Fruit fly (Drosophila melanogaster) whole organism, embryonic: ENCODE measurements around the gene ecd.

Experiments used
- CG10431 ChIP-seq: fragments of 200-800 bp; sonication (Bioruptor generic); optimal IDR thresholded peaks from 3 replicates; lab custom pipeline; 2018; ENCODE audit warnings: missing biosample characterization, mild to moderate bottlenecking, missing genetic modification characterization
- CG11085 ChIP-seq: fragments of 200-800 bp; sonication (Bioruptor generic); IDR thresholded peaks from 2 replicates; pipeline ENCODE4 v1.3.6; 2022; ENCODE audit warnings: missing biosample characterization, missing genetic modification characterization
- CG11093 ChIP-seq: fragments of 200-800 bp; sonication (Bioruptor generic); IDR thresholded peaks from 3 replicates; pipeline ENCODE4 v1.3.6; 2022; ENCODE audit warnings: missing biosample characterization, missing genetic modification characterization
- CG12659 ChIP-seq: fragments of 200-800 bp; sonication (Bioruptor generic); optimal IDR thresholded peaks from 3 replicates; lab custom pipeline; 2017; ENCODE audit warnings: mild to moderate bottlenecking, missing biosample characterization, missing genetic modification reagents, missing genetic modification characterization
- CG12942 ChIP-seq: fragments of 200-800 bp; sonication (Bioruptor generic); optimal IDR thresholded peaks from 3 replicates; lab custom pipeline; 2016; ENCODE audit warnings: missing biosample characterization, missing genetic modification characterization
- CG13424 ChIP-seq: fragments of 200-800 bp; sonication (Bioruptor generic); optimal IDR thresholded peaks from 2 replicates; lab custom pipeline; 2019; ENCODE audit warnings: missing biosample characterization, mild to moderate bottlenecking, missing genetic modification characterization, moderate library complexity
- CG15073 ChIP-seq: fragments of 200-800 bp; sonication (Bioruptor generic); optimal IDR thresholded peaks from 2 replicates; lab custom pipeline; 2016; ENCODE audit warnings: missing biosample characterization, missing genetic modification characterization
- CG15269 ChIP-seq: fragments of 200-800 bp; sonication (Bioruptor generic); optimal IDR thresholded peaks from 2 replicates; lab custom pipeline; 2018; ENCODE audit warnings: missing biosample characterization, mild to moderate bottlenecking, missing genetic modification characterization, moderate library complexity
- CG15601 ChIP-seq: fragments of 200-800 bp; sonication (Bioruptor generic); optimal IDR thresholded peaks from 3 replicates; lab custom pipeline; 2019; ENCODE audit warnings: missing biosample characterization, mild to moderate bottlenecking, missing genetic modification characterization, moderate library complexity
- CG17359 ChIP-seq: fragments of 200-800 bp; sonication (Bioruptor generic); optimal IDR thresholded peaks from 3 replicates; lab custom pipeline; 2018; ENCODE audit warnings: missing biosample characterization, mild to moderate bottlenecking, missing genetic modification characterization, moderate library complexity
- CG18262 ChIP-seq: fragments of 200-800 bp; optimal IDR thresholded peaks from 3 replicates; lab custom pipeline; 2019; ENCODE audit warnings: missing biosample characterization, mild to moderate bottlenecking, missing genetic modification characterization, moderate library complexity
- CG18619 ChIP-seq: fragments of 200-800 bp; sonication (Bioruptor generic); optimal IDR thresholded peaks from 3 replicates; lab custom pipeline; 2017; ENCODE audit warnings: missing biosample characterization, mild to moderate bottlenecking, missing genetic modification characterization
- CG3995 ChIP-seq: fragments of 200-800 bp; sonication (Bioruptor generic); optimal IDR thresholded peaks from 3 replicates; lab custom pipeline; 2016; ENCODE audit warnings: missing biosample characterization, missing genetic modification characterization
- CG6254 ChIP-seq: fragments of 200-800 bp; sonication (Bioruptor generic); optimal IDR thresholded peaks from 3 replicates; lab custom pipeline; 2017; ENCODE audit warnings: mild to moderate bottlenecking, missing biosample characterization, missing genetic modification reagents, missing genetic modification characterization
- CG6683 ChIP-seq: fragments of 200-800 bp; sonication (Bioruptor generic); optimal IDR thresholded peaks from 2 replicates; lab custom pipeline; 2017; ENCODE audit warnings: missing biosample characterization, mild to moderate bottlenecking, missing genetic modification characterization, missing genetic modification reagents
- CG8765 ChIP-seq: fragments of 200-800 bp; sonication (Bioruptor generic); IDR thresholded peaks from 2 replicates; pipeline ENCODE4 v1.3.6; 2022; ENCODE audit warnings: missing biosample characterization, missing genetic modification characterization
- CHES-1-like ChIP-seq: fragments of 200-800 bp; sonication (Bioruptor generic); optimal IDR thresholded peaks from 2 replicates; lab custom pipeline; 2016; ENCODE audit warnings: missing biosample characterization, missing genetic modification characterization
- Dfd ChIP-seq, 2 experiments: fragments of >200 bp; optimal IDR thresholded peaks; 2 replicates each; lab custom pipeline; 2017; ENCODE audit warnings: missing biosample characterization in 2 of 2, missing genetic modification characterization in 2 of 2
- Drgx ChIP-seq: fragments of 200-800 bp; sonication (Bioruptor generic); IDR thresholded peaks from 2 replicates; pipeline ENCODE4 v1.3.6; 2022; ENCODE audit warnings: missing biosample characterization, missing genetic modification characterization
- Fer2 ChIP-seq: fragments of 200-800 bp; sonication (Bioruptor generic); optimal IDR thresholded peaks from 2 replicates; lab custom pipeline; 2018; ENCODE audit warnings: missing biosample characterization, mild to moderate bottlenecking, missing genetic modification characterization, moderate library complexity
- GATAe ChIP-seq: fragments of 200-800 bp; sonication (Bioruptor generic); conservative IDR thresholded peaks from 2 replicates; pipeline ENCODE4 v1.3.6; 2022; ENCODE audit warnings: missing biosample characterization, missing genetic modification characterization
- Gug ChIP-seq: fragments of 200-800 bp; sonication (Bioruptor generic); IDR thresholded peaks from 4 replicates; pipeline ENCODE4 v1.3.6; 2022; ENCODE audit warnings: missing biosample characterization, missing genetic modification characterization
- HLH4C ChIP-seq: fragments of 200-800 bp; sonication (Bioruptor generic); IDR thresholded peaks from 3 replicates; pipeline ENCODE4 v1.3.6; 2022; ENCODE audit warnings: missing biosample characterization, missing genetic modification characterization; ENCODE audit not compliant: partially characterized antibody
- HmgD ChIP-seq: fragments of 200-800 bp; sonication (Bioruptor generic); optimal IDR thresholded peaks from 3 replicates; lab custom pipeline; 2016; ENCODE audit warnings: missing biosample characterization, missing genetic modification characterization
- Hr39 ChIP-seq: fragments of >200 bp; optimal IDR thresholded peaks from 2 replicates; lab custom pipeline; 2017
- Lhr ChIP-seq: fragments of 200-800 bp; sonication (Bioruptor generic); optimal IDR thresholded peaks from 3 replicates; lab custom pipeline; 2017; ENCODE audit warnings: mild to moderate bottlenecking, missing biosample characterization, missing genetic modification reagents, missing genetic modification characterization
- MBD-R2 ChIP-seq: fragments of 200-800 bp; sonication (Bioruptor generic); IDR thresholded peaks from 2 replicates; pipeline ENCODE4 v1.3.6; 2022; ENCODE audit warnings: missing biosample characterization, missing genetic modification characterization
- Meics ChIP-seq: fragments of 200-800 bp; sonication (Bioruptor generic); optimal IDR thresholded peaks from 2 replicates; lab custom pipeline; 2017; ENCODE audit warnings: missing biosample characterization, mild to moderate bottlenecking, missing genetic modification characterization
- NC2β ChIP-seq: fragments of 200-800 bp; sonication (Bioruptor generic); optimal IDR thresholded peaks from 2 replicates; lab custom pipeline; 2016; ENCODE audit warnings: missing biosample characterization, missing genetic modification characterization
- NK7.1 ChIP-seq: fragments of 200-800 bp; sonication (Bioruptor generic); optimal IDR thresholded peaks from 3 replicates; lab custom pipeline; 2016; ENCODE audit warnings: missing biosample characterization, missing genetic modification characterization
- Optix ChIP-seq: fragments of 200-800 bp; sonication (Bioruptor generic); IDR thresholded peaks from 3 replicates; pipeline ENCODE4 v1.3.6; 2022; ENCODE audit warnings: missing biosample characterization, missing genetic modification characterization
- Sin3A ChIP-seq: fragments of >200 bp; optimal IDR thresholded peaks from 2 replicates; lab custom pipeline; 2018
- amos ChIP-seq: fragments of 200-800 bp; sonication (Bioruptor generic); IDR thresholded peaks from 2 replicates; pipeline ENCODE4 v1.3.6; 2022; ENCODE audit warnings: missing biosample characterization, missing genetic modification characterization; ENCODE audit not compliant: partially characterized antibody
- aop ChIP-seq: fragments of 200-800 bp; sonication (Bioruptor generic); IDR thresholded peaks from 2 replicates; pipeline ENCODE4 v1.3.6; 2022; ENCODE audit warnings: missing biosample characterization, missing genetic modification characterization
- ap ChIP-seq: fragments of 200-800 bp; sonication (Bioruptor generic); IDR thresholded peaks from 2 replicates; pipeline ENCODE4 v1.3.6; 2022; ENCODE audit warnings: missing biosample characterization, missing genetic modification characterization
- cg ChIP-seq: fragments of 200-800 bp; sonication (Bioruptor generic); optimal IDR thresholded peaks from 3 replicates; lab custom pipeline; 2019; ENCODE audit warnings: missing biosample characterization, mild to moderate bottlenecking, missing genetic modification characterization, moderate library complexity
- corto ChIP-seq: fragments of 200-800 bp; sonication (Bioruptor generic); optimal IDR thresholded peaks from 2 replicates; lab custom pipeline; 2016; ENCODE audit warnings: missing biosample characterization, mild to moderate bottlenecking, missing genetic modification characterization, moderate library complexity
- en ChIP-seq: fragments of 200-800 bp; sonication (Bioruptor generic); optimal IDR thresholded peaks from 2 replicates; lab custom pipeline; 2016; ENCODE audit warnings: missing biosample characterization, missing genetic modification characterization
- fd102C ChIP-seq: fragments of 200-800 bp; sonication (Bioruptor generic); optimal IDR thresholded peaks from 2 replicates; lab custom pipeline; 2018; ENCODE audit warnings: missing biosample characterization, mild to moderate bottlenecking, missing genetic modification characterization, moderate library complexity
- h ChIP-seq: fragments of >200 bp; optimal IDR thresholded peaks from 2 replicates; lab custom pipeline; 2017
- hbn ChIP-seq: fragments of 200-800 bp; sonication (Bioruptor generic); IDR thresholded peaks from 2 replicates; pipeline ENCODE4 v1.3.6; 2022; ENCODE audit warnings: missing biosample characterization, missing genetic modification characterization; ENCODE audit not compliant: partially characterized antibody
- lbe ChIP-seq: fragments of 200-800 bp; sonication (Bioruptor generic); optimal IDR thresholded peaks from 2 replicates; lab custom pipeline; 2016; ENCODE audit warnings: missing biosample characterization, mild to moderate bottlenecking, missing genetic modification characterization
- luna ChIP-seq: fragments of 200-800 bp; sonication (Bioruptor generic); optimal IDR thresholded peaks from 2 replicates; lab custom pipeline; 2016; ENCODE audit warnings: missing biosample characterization, missing genetic modification characterization
- nmo ChIP-seq: fragments of 200-800 bp; sonication (Bioruptor generic); optimal IDR thresholded peaks from 2 replicates; lab custom pipeline; 2018; ENCODE audit warnings: missing biosample characterization, mild to moderate bottlenecking, missing genetic modification characterization, moderate library complexity
- odd ChIP-seq: fragments of 200-800 bp; sonication (Bioruptor generic); optimal IDR thresholded peaks from 2 replicates; lab custom pipeline; 2017; ENCODE audit warnings: missing biosample characterization, mild to moderate bottlenecking, missing genetic modification characterization
- pnt ChIP-seq: fragments of 200-800 bp; sonication (Bioruptor generic); optimal IDR thresholded peaks from 3 replicates; lab custom pipeline; 2016; ENCODE audit warnings: missing biosample characterization, missing genetic modification characterization
- pros ChIP-seq: fragments of 200-800 bp; sonication (Bioruptor generic); optimal IDR thresholded peaks from 3 replicates; lab custom pipeline; 2019; ENCODE audit warnings: missing biosample characterization, mild to moderate bottlenecking, missing genetic modification characterization, moderate library complexity
- row ChIP-seq: fragments of 200-800 bp; sonication (Bioruptor generic); IDR thresholded peaks from 3 replicates; pipeline ENCODE4 v1.3.6; 2022; ENCODE audit warnings: missing biosample characterization, missing genetic modification characterization
- sens ChIP-seq: fragments of 200-800 bp; sonication (Bioruptor generic); peaks from one replicate; lab custom pipeline; 2016; ENCODE audit warnings: missing biosample characterization, missing genetic modification characterization
- seq ChIP-seq: fragments of 200-800 bp; sonication (Bioruptor generic); IDR thresholded peaks from 2 replicates; pipeline ENCODE4 v1.3.6; 2022; ENCODE audit warnings: missing biosample characterization, missing genetic modification characterization
- tna ChIP-seq: fragments of 200-800 bp; sonication (Bioruptor generic); IDR thresholded peaks from 2 replicates; pipeline ENCODE4 v1.3.6; 2022; ENCODE audit warnings: missing biosample characterization, missing genetic modification characterization; ENCODE audit not compliant: partially characterized antibody

Gene ecd

DNA sequence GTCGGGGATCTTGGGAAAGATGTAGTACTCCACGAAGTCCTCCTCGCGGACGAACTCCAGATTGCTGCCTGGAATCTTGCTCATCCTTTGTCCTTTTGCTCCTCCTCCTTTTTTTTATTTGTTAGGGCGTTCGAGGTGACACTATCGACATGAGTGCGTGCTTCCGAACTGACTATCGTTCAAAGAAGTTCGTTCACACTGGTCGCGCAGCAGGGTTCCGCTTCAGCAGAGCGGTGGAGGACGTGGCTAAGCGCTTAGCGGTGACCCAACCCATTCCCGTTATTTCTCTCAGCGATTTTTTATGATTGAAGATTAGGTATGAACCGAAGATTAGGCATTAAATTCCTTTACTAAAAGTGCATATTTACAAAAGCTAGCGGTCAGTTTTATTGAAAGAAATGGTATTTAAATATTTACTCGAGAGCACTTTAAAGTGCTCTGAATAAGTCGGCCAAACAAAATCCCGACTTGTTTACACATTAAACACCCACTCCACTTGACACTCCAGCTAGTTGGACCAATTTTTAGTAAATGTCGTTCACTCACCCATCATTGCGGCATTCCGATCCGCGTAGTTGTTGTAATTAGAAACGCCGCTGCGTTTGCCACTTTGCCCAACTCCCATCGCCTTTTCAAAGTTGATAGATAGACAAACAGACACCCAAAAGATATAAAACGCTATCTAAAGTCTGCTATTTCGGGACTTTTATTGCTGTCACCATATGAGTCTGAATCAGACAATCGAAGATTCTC, at the start of gene ecd, which contains the start of gene CG13806 (continued):
- TF ChIP-seq aop (no peak), hbn (peak; percentile 87), corto (GFP tag; lab: Kevin White, UChicago) (no peak), MBD-R2 (GFP tag; lab: Robert Waterston, UW) (peak; percentile 95), amos (GFP tag; lab: Robert Waterston, UW) (peak; percentile 98), sens (GFP tag; lab: Kevin White, UChicago) (peak; percentile 78), Fer2 (peak; percentile 5), CG6254 (no peak), nmo (GFP tag; lab: Kevin White, UChicago) (peak; percentile 82), Dfd (GFP tag; optimal IDR thresholded peaks at IDR 0.05; lab: Kevin White, UChicago) (no peak), Lhr (GFP tag; lab: Kevin White, UChicago) (peak; percentile 81), HLH4C (GFP tag; lab: Robert Waterston, UW) (peak; percentile 85), Optix (GFP tag; lab: Robert Waterston, UW) (no peak), fd102C (GFP tag; lab: Kevin White, UChicago) (no peak), en (GFP tag; lab: Kevin White, UChicago) (no peak), CG15601 (tag; lab: Kevin White, UChicago) (peak; percentile 16), NK7.1 (GFP tag; lab: Kevin White, UChicago) (no peak), CG3995 (GFP tag; lab: Kevin White, UChicago) (peak; percentile 55), lbe (GFP tag; lab: Kevin White, UChicago) (no peak), luna (peak; percentile 37), ap (GFP tag; lab: Robert Waterston, UW) (no peak), CG6683 (GFP tag; lab: Kevin White, UChicago) (no peak), CG15269 (tag; lab: Kevin White, UChicago) (no peak), seq (no peak), pros (GFP tag; lab: Kevin White, UChicago) (no peak), Meics (GFP tag; lab: Kevin White, UChicago) (no peak), CG18619 (GFP tag; lab: Kevin White, UChicago) (no peak), Gug (peak; percentile 72; the same call in 2 of the 4 replicates), CG10431 (GFP tag; lab: Kevin White, UChicago) (no peak), CG8765 (no peak; the same call in 1 of the 2 replicates), GATAe (GFP tag; lab: Robert Waterston, UW) (no peak), cg (GFP tag; lab: Kevin White, UChicago) (no peak), HmgD (GFP tag; lab: Kevin White, UChicago) (peak; percentile 77), CHES-1-like (GFP tag; lab: Kevin White, UChicago) (peak; percentile 66), odd (no peak), tna (GFP tag; lab: Robert Waterston, UW) (peak; percentile 90), CG15073 (no peak), CG11093 (GFP tag; lab: Robert Waterston, UW) (no peak), CG12659 (peak; percentile 45), CG17359 (tag; lab: Kevin White, UChicago) (no peak), CG11085 (GFP tag; lab: Robert Waterston, UW) (no peak), row (GFP tag; lab: Robert Waterston, UW) (peak; percentile 95), h (lab: Kevin White, UChicago) (no peak), pnt (GFP tag; lab: Kevin White, UChicago) (peak; percentile 4), CG18262 (tag; lab: Kevin White, UChicago) (no peak), Hr39 (no peak), NC2β (GFP tag; lab: Kevin White, UChicago) (peak; percentile 11), CG13424 (tag; lab: Kevin White, UChicago) (peak; percentile 28), CG12942 (GFP tag; lab: Kevin White, UChicago) (peak; percentile 27), Sin3A (peak; percentile 62), Drgx (GFP tag; lab: Robert Waterston, UW) (no peak)
